Worm (Caenorhabditis elegans): Measurements from ENCODE around the gene T23G7.3.
A peak's percentile ranks its signal among the peaks of the same experiment; 100 is the strongest.

Gene T23G7.3

ce11 chrII:9126965-9127364, 40.7 kb downstream of the T23G7.3 start:
- TF ChIP-seq mls-2 (tag; optimal IDR thresholded peaks at IDR 0.05) (no peak), sem-2 (GFP tag; optimal IDR thresholded peaks at IDR 0.05) (no peak), sptf-1 (tag; optimal IDR thresholded peaks at IDR 0.05) (no peak), nhr-237 (tag; optimal IDR thresholded peaks at IDR 0.05) (no peak), cnd-1 (tag; optimal IDR thresholded peaks at IDR 0.05) (no peak), elt-3 (tag; optimal IDR thresholded peaks at IDR 0.05) (no peak), ham-2 (GFP tag; optimal IDR thresholded peaks at IDR 0.05) (no peak), lin-13 (tag; optimal IDR thresholded peaks at IDR 0.05) (no peak), bed-3 (GFP tag; optimal IDR thresholded peaks at IDR 0.05) (no peak), blmp-1 (tag; optimal IDR thresholded peaks at IDR 0.05) (no peak), nhr-28 (tag; optimal IDR thresholded peaks at IDR 0.05) (no peak), snpc-4 (tag; optimal IDR thresholded peaks at IDR 0.05) (no peak), nhr-76 (tag; optimal IDR thresholded peaks at IDR 0.05) (no peak), elt-1 (tag; optimal IDR thresholded peaks at IDR 0.05; ENCODE audit: borderline replicate concordance, insufficient read depth) (no peak), unc-62 (GFP tag; optimal IDR thresholded peaks at IDR 0.05) (no peak)

ce11 chrII:9125558-9125957, 42.1 kb downstream of the T23G7.3 start:
- peak; percentile 95 for TF ChIP-seq zip-8 (tag; optimal IDR thresholded peaks at IDR 0.05)

ce11 chrII:9125007-9125406, 42.6 kb downstream of the T23G7.3 start:
- TF ChIP-seq ceh-39 (tag; optimal IDR thresholded peaks at IDR 0.05) (no peak), pha-4 (tag; optimal IDR thresholded peaks at IDR 0.05) (no peak), sptf-1 (tag; optimal IDR thresholded peaks at IDR 0.05) (no peak)

ce11 chrII:9124353-9124752, 43.3 kb downstream of the T23G7.3 start:
- TF ChIP-seq elt-1 (tag; optimal IDR thresholded peaks at IDR 0.05; ENCODE audit: borderline replicate concordance, insufficient read depth) = no peak
- no peak for TF ChIP-seq hlh-1 (tag; optimal IDR thresholded peaks at IDR 0.05)
- no peak for TF ChIP-seq nhr-12 (tag; optimal IDR thresholded peaks at IDR 0.05)
- no peak for TF ChIP-seq ceh-43 (GFP tag; optimal IDR thresholded peaks at IDR 0.05)
- TF ChIP-seq unc-39 (tag; optimal IDR thresholded peaks at IDR 0.05) = no peak
- no peak for TF ChIP-seq lin-32 (GFP tag; optimal IDR thresholded peaks at IDR 0.05)
- no peak for TF ChIP-seq unc-120 (tag; optimal IDR thresholded peaks at IDR 0.05; ENCODE audit: poor library complexity, severe bottlenecking)
- no peak for TF ChIP-seq nhr-237 (tag; optimal IDR thresholded peaks at IDR 0.05)
- no peak for TF ChIP-seq ztf-11 (tag; optimal IDR thresholded peaks at IDR 0.05)
- TF ChIP-seq M03D4.4 (tag; optimal IDR thresholded peaks at IDR 0.05) = no peak
- no peak for TF ChIP-seq lin-13 (tag; optimal IDR thresholded peaks at IDR 0.05)
- TF ChIP-seq sptf-1 (tag; optimal IDR thresholded peaks at IDR 0.05) = no peak

ce11 chrII:9120813-9121554, 46.6 kb downstream of the T23G7.3 start:
- no peak for TF ChIP-seq ceh-39 (tag; optimal IDR thresholded peaks at IDR 0.05)
- TF ChIP-seq lin-32 (GFP tag; optimal IDR thresholded peaks at IDR 0.05) = no peak
- no peak for TF ChIP-seq lin-13 (tag; optimal IDR thresholded peaks at IDR 0.05)
- no peak for TF ChIP-seq nhr-12 (tag; optimal IDR thresholded peaks at IDR 0.05)
- TF ChIP-seq tbx-8 (GFP tag; optimal IDR thresholded peaks at IDR 0.05) = no peak
- TF ChIP-seq drap-1 (GFP tag; optimal IDR thresholded peaks at IDR 0.05) = no peak
- TF ChIP-seq ham-2 (GFP tag; optimal IDR thresholded peaks at IDR 0.05) = no peak
- TF ChIP-seq mab-5 (tag; optimal IDR thresholded peaks at IDR 0.05) = no peak
- no peak for TF ChIP-seq unc-39 (tag; optimal IDR thresholded peaks at IDR 0.05)

ce11 chrII:9120329-9120728, 47.3 kb downstream of the T23G7.3 start:
- TF ChIP-seq unc-39 (tag; optimal IDR thresholded peaks at IDR 0.05) (no peak), mep-1 (tag; optimal IDR thresholded peaks at IDR 0.05) (no peak), sptf-1 (tag; optimal IDR thresholded peaks at IDR 0.05) (no peak), nhr-237 (tag; optimal IDR thresholded peaks at IDR 0.05) (no peak), ztf-11 (tag; optimal IDR thresholded peaks at IDR 0.05) (no peak)

All from whole organism, mixed stage, embryonic.